Fruit fly (Drosophila melanogaster) whole organism: ENCODE data around the gene CG42831.

Experiments used
- CG8478 ChIP-seq: fragments of >200 bp; optimal IDR thresholded peaks from 2 replicates; lab custom pipeline; 2018; ENCODE audit warnings: inconsistent platforms
- Dll ChIP-seq: fragments of >200 bp; optimal IDR thresholded peaks from 2 replicates; lab custom pipeline; 2017
- EcR ChIP-seq, 2 experiments: fragments of >200 bp; optimal IDR thresholded peaks; 2 replicates each; lab custom pipeline; 2017; ENCODE audit warnings: missing biosample characterization in 2 of 2, missing genetic modification characterization in 2 of 2, missing genetic modification reagents in 2 of 2
- pan ChIP-seq: fragments of >200 bp; optimal IDR thresholded peaks from 2 replicates; lab custom pipeline; 2017
- psq ChIP-seq: fragments of >200 bp; optimal IDR thresholded peaks from 2 replicates; lab custom pipeline; 2017
- usp ChIP-seq: fragments of >200 bp; optimal IDR thresholded peaks from 2 replicates; lab custom pipeline; 2017; ENCODE audit warnings: missing biosample characterization, missing genetic modification characterization, mixed read lengths

The CG42831 gene

DNA sequence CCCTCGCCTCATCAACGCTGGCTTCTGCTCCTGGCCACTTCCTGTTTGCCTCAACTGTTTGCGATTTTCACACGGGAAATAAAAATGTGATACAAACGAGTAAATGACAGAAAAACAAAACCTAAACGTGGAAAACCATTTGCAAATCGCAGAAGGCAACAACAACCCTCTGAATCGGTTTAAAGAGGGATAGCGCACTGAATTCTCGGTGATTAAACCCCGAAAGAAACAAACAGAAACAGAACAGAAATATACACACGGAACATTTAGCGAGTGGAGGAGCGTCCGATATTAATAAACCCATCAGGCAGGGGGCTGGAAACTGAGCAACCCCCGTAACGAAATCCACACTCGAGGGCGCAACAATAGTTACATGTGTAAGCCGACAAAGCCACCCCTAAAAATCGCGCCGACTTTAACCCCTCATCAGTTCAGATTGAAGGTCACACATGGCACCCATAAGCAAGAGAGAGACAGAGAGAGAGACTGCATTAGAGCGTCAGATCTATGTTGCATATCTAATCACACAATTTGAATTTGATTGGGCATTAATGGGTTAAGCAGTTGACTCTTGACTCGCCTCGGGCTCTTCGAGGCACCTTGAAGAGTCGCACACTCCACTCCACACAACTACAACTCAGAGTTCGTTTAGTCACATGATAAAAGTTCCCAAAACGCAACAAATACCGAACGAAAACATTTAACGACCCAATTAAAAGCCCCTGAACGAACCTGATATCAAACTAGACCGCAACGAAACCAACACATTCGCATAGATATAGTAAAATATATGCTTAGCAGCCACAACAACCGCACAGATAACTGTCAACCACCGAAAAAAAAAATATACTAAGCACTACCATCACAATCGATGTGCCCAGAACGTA, 47.3 kb downstream of the CG42831 start:
- TF ChIP-seq psq (lab: Kevin White, UChicago): no peak
- no peak for TF ChIP-seq pan (lab: Kevin White, UChicago)
- no peak for TF ChIP-seq EcR (GFP tag; optimal IDR thresholded peaks at IDR 0.05; lab: Kevin White, UChicago)
- no peak for TF ChIP-seq CG8478 (lab: Kevin White, UChicago)
- no peak for TF ChIP-seq Dll (lab: Kevin White, UChicago)
- no peak for TF ChIP-seq usp (GFP tag; lab: Kevin White, UChicago)

DNA sequence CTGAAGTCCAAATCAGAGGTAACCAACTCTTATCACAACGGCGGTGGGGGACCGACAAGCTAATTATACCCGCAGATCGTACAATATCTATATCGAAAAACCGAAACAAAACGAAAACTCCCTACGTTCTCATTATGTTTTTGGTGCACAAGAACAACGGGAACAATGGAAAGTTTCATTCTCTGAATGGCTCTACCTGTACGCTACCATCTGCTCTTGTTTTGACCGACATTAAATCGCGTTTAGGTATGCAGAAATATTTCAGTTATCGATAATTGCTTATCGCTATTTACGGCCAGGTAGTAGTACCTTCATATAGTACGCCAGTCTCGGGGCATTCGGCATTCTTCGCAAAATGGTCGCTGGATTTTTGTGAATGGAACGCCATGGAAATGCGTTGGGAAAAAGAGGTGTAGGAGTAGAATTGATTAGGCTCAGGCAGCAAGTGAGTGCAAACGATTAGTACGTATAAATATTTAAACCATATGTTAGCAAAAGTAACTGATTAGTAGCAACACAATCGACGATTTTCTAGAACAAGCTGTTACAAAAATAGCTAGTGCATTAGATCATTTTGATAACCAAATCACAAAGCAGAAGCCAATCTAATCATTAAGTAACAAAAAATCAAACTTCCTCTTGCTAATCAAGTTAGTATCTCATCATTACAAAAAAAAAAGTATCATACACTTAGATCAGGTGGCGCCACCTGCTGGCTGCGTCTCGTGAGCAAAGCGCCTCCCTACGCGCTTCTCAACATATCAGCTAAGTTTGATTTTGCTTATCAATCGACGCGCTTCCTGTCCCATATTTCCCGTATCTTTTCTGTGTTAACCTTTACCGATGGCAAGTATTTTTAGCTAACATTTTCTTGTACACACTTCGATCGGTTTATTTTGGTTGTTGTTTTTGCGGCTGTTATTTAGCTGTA, 48.2 kb downstream of the CG42831 start:
- TF ChIP-seq pan (lab: Kevin White, UChicago) (no peak), CG8478 (lab: Kevin White, UChicago) (no peak), EcR (GFP tag; optimal IDR thresholded peaks at IDR 0.05; lab: Kevin White, UChicago) (no peak), Dll (lab: Kevin White, UChicago) (no peak), psq (lab: Kevin White, UChicago) (no peak), usp (GFP tag; lab: Kevin White, UChicago) (no peak)

DNA sequence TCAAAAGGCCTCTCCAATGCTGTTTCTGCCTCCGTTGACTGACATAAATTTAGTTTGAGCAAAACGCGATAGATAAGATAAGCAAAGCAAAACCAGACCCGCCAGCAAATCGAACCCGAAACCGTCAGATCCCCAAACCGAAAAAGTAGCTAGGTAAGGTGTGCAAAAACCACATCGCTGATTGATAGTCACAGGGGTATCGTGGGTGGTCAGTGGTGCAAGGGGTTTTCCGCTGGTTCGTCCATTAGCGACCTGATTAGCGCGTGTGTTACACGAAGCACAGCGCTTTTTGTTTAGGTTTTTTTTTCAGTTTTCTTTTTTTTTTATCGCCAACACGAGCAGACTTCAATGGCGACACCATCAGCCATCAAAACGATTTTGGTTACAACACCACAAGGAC, 49.3 kb downstream of the CG42831 start:
- no peak for TF ChIP-seq Dll (lab: Kevin White, UChicago)
- no peak for TF ChIP-seq EcR (GFP tag; optimal IDR thresholded peaks at IDR 0.05; lab: Kevin White, UChicago)
- TF ChIP-seq pan (lab: Kevin White, UChicago): no peak
